Fruit fly (Drosophila melanogaster) whole organism, embryonic: ENCODE data around the gene Ciz1.

Experiments used
- CG9817 ChIP-seq: fragments of 200-800 bp; sonication (Bioruptor generic); optimal IDR thresholded peaks from 2 replicates; lab custom pipeline; 2018; ENCODE audit warnings: missing biosample characterization, mild to moderate bottlenecking, missing genetic modification characterization, moderate library complexity
- cad ChIP-seq: fragments of >200 bp; optimal IDR thresholded peaks from 2 replicates; lab custom pipeline; 2017; ENCODE audit warnings: missing biosample characterization, missing genetic modification characterization

DNA sequence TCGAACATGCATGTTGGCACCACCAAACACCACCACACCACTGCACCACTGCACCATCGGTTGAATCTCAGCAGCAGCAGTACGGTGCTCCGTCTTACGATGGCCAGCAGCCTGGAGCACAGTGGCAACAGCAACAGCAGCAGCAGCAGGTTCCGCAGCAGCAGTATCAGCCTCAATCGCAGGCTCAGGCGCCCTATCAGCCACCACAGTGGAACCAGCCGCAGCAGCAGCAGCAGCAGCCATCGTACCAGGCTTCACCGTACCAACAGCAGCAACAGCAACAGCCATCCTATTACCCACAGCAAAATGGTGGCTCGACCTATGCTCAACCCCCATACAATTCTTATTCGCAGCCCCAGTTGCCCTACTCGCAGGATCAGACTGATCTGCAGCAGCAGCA lies 32.3 kb upstream of the Ciz1 start:
- TF ChIP-seq cad (GFP tag; lab: Kevin White, UChicago) (no peak), CG9817 (no peak)
